Worm (Caenorhabditis elegans): Measurements from ENCODE around the gene ncx-5.

ce11 chrV:10457247-10457646 is 32.7 kb downstream of the ncx-5 start, which contains the start of gene F22E12.1:
- TF ChIP-seq bed-3 (GFP tag; optimal IDR thresholded peaks at IDR 0.05) (no peak), unc-120 (tag; optimal IDR thresholded peaks at IDR 0.05; ENCODE audit: poor library complexity, severe bottlenecking) (no peak), elt-3 (tag; optimal IDR thresholded peaks at IDR 0.05) (no peak), ceh-83 (GFP tag; optimal IDR thresholded peaks at IDR 0.05) (no peak), nhr-237 (tag; optimal IDR thresholded peaks at IDR 0.05) (no peak), lin-13 (tag; optimal IDR thresholded peaks at IDR 0.05) (no peak), mab-5 (tag; optimal IDR thresholded peaks at IDR 0.05) (no peak), elt-1 (tag; optimal IDR thresholded peaks at IDR 0.05; ENCODE audit: borderline replicate concordance, insufficient read depth) (no peak), flh-1 (GFP tag; optimal IDR thresholded peaks at IDR 0.05) (no peak), lsy-2 (tag; optimal IDR thresholded peaks at IDR 0.05) (no peak), unc-62 (GFP tag; optimal IDR thresholded peaks at IDR 0.05) (no peak), nhr-12 (tag; optimal IDR thresholded peaks at IDR 0.05) (no peak), ceh-43 (GFP tag; optimal IDR thresholded peaks at IDR 0.05) (no peak), pha-4 (tag; optimal IDR thresholded peaks at IDR 0.05) (no peak)

All from whole organism, mixed stage, embryonic.